Worm (Caenorhabditis elegans): ENCODE measurements around the gene Y39A1A.24.
A peak's percentile ranks its signal among the peaks of the same experiment; 100 is the strongest.

Gene Y39A1A.24

ce11 chrIII:10621208-10621607, 8.8 kb downstream of the Y39A1A.24 start, which contains the start of the genes lron-10 and hpr-9 (continued):
- TF ChIP-seq odd-2 (tag; optimal IDR thresholded peaks at IDR 0.05) = no peak
- TF ChIP-seq unc-3 (GFP tag; conservative IDR thresholded peaks at IDR 0.05) = no peak
- TF ChIP-seq unc-3 (tag; optimal IDR thresholded peaks at IDR 0.05) = peak; percentile 34
- TF ChIP-seq eyg-1 (tag; optimal IDR thresholded peaks at IDR 0.05) = no peak
- no peak for TF ChIP-seq npax-4 (tag; optimal IDR thresholded peaks at IDR 0.05)
- TF ChIP-seq pros-1 (tag; optimal IDR thresholded peaks at IDR 0.05) = no peak
- no peak for TF ChIP-seq dmd-4 (tag; optimal IDR thresholded peaks at IDR 0.05; ENCODE audit: borderline replicate concordance)
- no peak for TF ChIP-seq ceh-45 (GFP tag; IDR thresholded peaks at IDR 0.05)
- no peak for TF ChIP-seq ceh-24 (tag; optimal IDR thresholded peaks at IDR 0.05)
- peak; percentile 6 for TF ChIP-seq ref-2 (tag; optimal IDR thresholded peaks at IDR 0.05)
- TF ChIP-seq ceh-19 (GFP tag; optimal IDR thresholded peaks at IDR 0.05) = no peak
- TF ChIP-seq ceh-6 (GFP tag; optimal IDR thresholded peaks at IDR 0.05) = no peak
- TF ChIP-seq tbx-2 (tag; optimal IDR thresholded peaks at IDR 0.05) = peak; percentile 84
- peak; percentile 12 for TF ChIP-seq ceh-14 (tag; optimal IDR thresholded peaks at IDR 0.05)
- no peak for TF ChIP-seq unc-55 (GFP tag; optimal IDR thresholded peaks at IDR 0.05)
- no peak for TF ChIP-seq hlh-15 (tag; optimal IDR thresholded peaks at IDR 0.05)
- TF ChIP-seq pqm-1 (tag; optimal IDR thresholded peaks at IDR 0.05) = no peak
- no peak for TF ChIP-seq pag-3 (tag; optimal IDR thresholded peaks at IDR 0.05; ENCODE audit: borderline replicate concordance)
- no peak for TF ChIP-seq pha-2 (tag; optimal IDR thresholded peaks at IDR 0.05)
- no peak for TF ChIP-seq ceh-48 (tag; optimal IDR thresholded peaks at IDR 0.05)
- TF ChIP-seq fkh-6 (tag; optimal IDR thresholded peaks at IDR 0.05) = peak; percentile 50
- peak; percentile 8 for TF ChIP-seq dve-1 (tag; optimal IDR thresholded peaks at IDR 0.05)
- no peak for TF ChIP-seq ahr-1 (tag; optimal IDR thresholded peaks at IDR 0.05)
- peak; percentile 87 for TF ChIP-seq C08G9.2 (tag; optimal IDR thresholded peaks at IDR 0.05)
- TF ChIP-seq pax-1 (tag; optimal IDR thresholded peaks at IDR 0.05) = no peak
- peak; percentile 23 for TF ChIP-seq elt-2 (tag; optimal IDR thresholded peaks at IDR 0.05)
- TF ChIP-seq hlh-6 (tag; optimal IDR thresholded peaks at IDR 0.05) = no peak
- no peak for TF ChIP-seq C38D4.7 (GFP tag; optimal IDR thresholded peaks at IDR 0.05)
- no peak for TF ChIP-seq ceh-22 (tag; optimal IDR thresholded peaks at IDR 0.05)
- TF ChIP-seq tbx-7 (tag; optimal IDR thresholded peaks at IDR 0.05) = peak; percentile 79
- TF ChIP-seq ceh-2 (tag; optimal IDR thresholded peaks at IDR 0.05) = peak; percentile 80
- TF ChIP-seq hlh-13 (GFP tag; optimal IDR thresholded peaks at IDR 0.05) = no peak
- TF ChIP-seq nhr-11 (tag; optimal IDR thresholded peaks at IDR 0.05) = no peak
- TF ChIP-seq ceh-30 (tag; optimal IDR thresholded peaks at IDR 0.05) = no peak
- TF ChIP-seq unc-42 (tag; optimal IDR thresholded peaks at IDR 0.05) = no peak
- TF ChIP-seq sdc-2 (tag; optimal IDR thresholded peaks at IDR 0.05) = no peak
- TF ChIP-seq che-1 (tag; optimal IDR thresholded peaks at IDR 0.05) = no peak
- no peak for TF ChIP-seq ztf-16 (tag; optimal IDR thresholded peaks at IDR 0.05)
- peak; percentile 3 for TF ChIP-seq rnt-1 (tag; optimal IDR thresholded peaks at IDR 0.05)
- TF ChIP-seq sox-2 (GFP tag; IDR thresholded peaks at IDR 0.05) = no peak
- no peak for TF ChIP-seq T23F11.4 (GFP tag; optimal IDR thresholded peaks at IDR 0.05)
- no peak for TF ChIP-seq pat-9 (tag; optimal IDR thresholded peaks at IDR 0.05)
- TF ChIP-seq lim-6 (tag; optimal IDR thresholded peaks at IDR 0.05) = no peak
- TF ChIP-seq ttx-3 (tag; optimal IDR thresholded peaks at IDR 0.05) = no peak
- no peak for TF ChIP-seq lin-11 (tag; optimal IDR thresholded peaks at IDR 0.05)
- peak; percentile 33 for TF ChIP-seq fax-1 (tag; optimal IDR thresholded peaks at IDR 0.05)
- TF ChIP-seq syd-9 (tag; optimal IDR thresholded peaks at IDR 0.05) = no peak

Data from whole organism, late embryonic.